Fruit fly (Drosophila melanogaster) whole organism, embryonic: Measurements from ENCODE around the gene chic.
A peak's percentile ranks its signal among the peaks of the same experiment; 100 is the strongest.

Experiments
- B-H2 ChIP-seq: fragments of 200-800 bp; sonication (Bioruptor generic); optimal IDR thresholded peaks from 2 replicates; lab custom pipeline; 2018; ENCODE audit warnings: missing biosample characterization, mild to moderate bottlenecking, missing genetic modification characterization
- Blimp-1 ChIP-seq: fragments of 200-800 bp; sonication (Bioruptor generic); optimal IDR thresholded peaks from 3 replicates; lab custom pipeline; 2018; ENCODE audit warnings: missing biosample characterization, missing genetic modification characterization, mild to moderate bottlenecking, moderate library complexity, missing genetic modification reagents
- CG10147 ChIP-seq: fragments of 200-800 bp; sonication (Bioruptor generic); optimal IDR thresholded peaks from 2 replicates; lab custom pipeline; 2019; ENCODE audit warnings: missing biosample characterization, mild to moderate bottlenecking, missing genetic modification characterization, moderate library complexity
- CG11093 ChIP-seq: fragments of 200-800 bp; sonication (Bioruptor generic); IDR thresholded peaks from 3 replicates; pipeline ENCODE4 v1.3.6; 2022; ENCODE audit warnings: missing biosample characterization, missing genetic modification characterization
- CG12219 ChIP-seq: fragments of 200-800 bp; sonication (Bioruptor generic); optimal IDR thresholded peaks from 3 replicates; lab custom pipeline; 2018; ENCODE audit warnings: missing biosample characterization, mild to moderate bottlenecking, missing genetic modification characterization
- CG13123 ChIP-seq: fragments of 200-800 bp; sonication (Bioruptor generic); optimal IDR thresholded peaks from 2 replicates; lab custom pipeline; 2016; ENCODE audit warnings: missing biosample characterization, missing genetic modification characterization
- CG13287 ChIP-seq: fragments of 200-800 bp; sonication (Bioruptor generic); IDR thresholded peaks from 2 replicates; pipeline ENCODE4 v1.3.6; 2022; ENCODE audit warnings: missing biosample characterization, missing genetic modification characterization; ENCODE audit not compliant: partially characterized antibody
- CG15479 ChIP-seq: fragments of 200-800 bp; sonication (Bioruptor generic); optimal IDR thresholded peaks from 3 replicates; lab custom pipeline; 2019; ENCODE audit warnings: missing biosample characterization, mild to moderate bottlenecking, missing genetic modification characterization, moderate library complexity
- CG1602 ChIP-seq: fragments of 200-800 bp; sonication (Bioruptor generic); optimal IDR thresholded peaks from 3 replicates; lab custom pipeline; 2016; ENCODE audit warnings: missing biosample characterization, missing genetic modification characterization
- CG1603 ChIP-seq: fragments of 200-800 bp; sonication (Bioruptor generic); optimal IDR thresholded peaks from 2 replicates; lab custom pipeline; 2019; ENCODE audit warnings: missing biosample characterization, mild to moderate bottlenecking, missing genetic modification characterization, moderate library complexity
- CG17385 ChIP-seq: fragments of 200-800 bp; sonication (Bioruptor generic); optimal IDR thresholded peaks from 3 replicates; lab custom pipeline; 2018; ENCODE audit warnings: missing biosample characterization, mild to moderate bottlenecking, missing genetic modification characterization
- CG2129 ChIP-seq: fragments of 200-800 bp; sonication (Bioruptor generic); IDR thresholded peaks from 2 replicates; pipeline ENCODE4 v1.3.6; 2022; ENCODE audit warnings: missing biosample characterization, missing genetic modification characterization; ENCODE audit not compliant: partially characterized antibody
- CG2202 ChIP-seq: fragments of 200-800 bp; sonication (Bioruptor generic); optimal IDR thresholded peaks from 2 replicates; lab custom pipeline; 2018; ENCODE audit warnings: missing biosample characterization, mild to moderate bottlenecking, missing genetic modification characterization
- CG2678 ChIP-seq: fragments of 200-800 bp; sonication (Bioruptor generic); optimal IDR thresholded peaks from 3 replicates; lab custom pipeline; 2019; ENCODE audit warnings: missing biosample characterization, mild to moderate bottlenecking, missing genetic modification characterization, moderate library complexity
- CG3163 ChIP-seq: fragments of 200-800 bp; sonication (Bioruptor generic); optimal IDR thresholded peaks from 3 replicates; lab custom pipeline; 2016; ENCODE audit warnings: missing biosample characterization, missing genetic modification characterization
- CG6654 ChIP-seq: fragments of 200-800 bp; sonication (Bioruptor generic); optimal IDR thresholded peaks from 2 replicates; lab custom pipeline; 2017; ENCODE audit warnings: missing biosample characterization, mild to moderate bottlenecking, missing genetic modification characterization
- Doc3 ChIP-seq: fragments of 200-800 bp; sonication (Bioruptor generic); IDR thresholded peaks from 3 replicates; pipeline ENCODE4 v1.3.6; 2022; ENCODE audit warnings: missing biosample characterization, missing genetic modification characterization; ENCODE audit not compliant: partially characterized antibody
- E2f1 ChIP-seq: fragments of 200-800 bp; sonication (Bioruptor generic); IDR thresholded peaks from 2 replicates; pipeline ENCODE4 v1.3.6; 2022; ENCODE audit warnings: missing biosample characterization, missing genetic modification characterization
- H15 ChIP-seq: fragments of 200-800 bp; sonication (Bioruptor generic); IDR thresholded peaks from 3 replicates; pipeline ENCODE4 v1.3.6; 2022; ENCODE audit warnings: missing biosample characterization, missing genetic modification characterization
- Hr3 ChIP-seq: fragments of 200-800 bp; sonication (Bioruptor generic); optimal IDR thresholded peaks from 3 replicates; lab custom pipeline; 2016; ENCODE audit warnings: missing biosample characterization, missing genetic modification characterization
- Lhr ChIP-seq: fragments of 200-800 bp; sonication (Bioruptor generic); optimal IDR thresholded peaks from 3 replicates; lab custom pipeline; 2017; ENCODE audit warnings: mild to moderate bottlenecking, missing biosample characterization, missing genetic modification reagents, missing genetic modification characterization
- MESR4 ChIP-seq: fragments of 200-800 bp; sonication (Bioruptor generic); optimal IDR thresholded peaks from 2 replicates; lab custom pipeline; 2018; ENCODE audit warnings: missing biosample characterization, mild to moderate bottlenecking, missing genetic modification characterization, moderate library complexity
- Opbp ChIP-seq: fragments of 200-800 bp; sonication (Bioruptor generic); IDR thresholded peaks from 3 replicates; pipeline ENCODE4 v1.3.6; 2022; ENCODE audit warnings: missing biosample characterization, missing genetic modification characterization; ENCODE audit not compliant: partially characterized antibody
- Six4 ChIP-seq: fragments of 200-800 bp; sonication (Bioruptor generic); optimal IDR thresholded peaks from 2 replicates; lab custom pipeline; 2016; ENCODE audit warnings: missing biosample characterization, missing genetic modification characterization
- Stat92E ChIP-seq, 3 experiments: fragments of >200 bp in 2 of 3; fragments of 200-800 bp in 1 of 3; sonication (Bioruptor generic) in 1 of 3; optimal IDR thresholded peaks; 2 replicates each; lab custom pipeline; 2017 to 2019; ENCODE audit warnings: missing biosample characterization in 3 of 3, missing genetic modification characterization in 3 of 3, mild to moderate bottlenecking in 1 of 3, moderate library complexity in 1 of 3
- Trl ChIP-seq, 3 experiments: fragments of >200 bp in 2 of 3; fragments of 200-800 bp in 1 of 3; sonication (Bioruptor generic) in 1 of 3; optimal IDR thresholded peaks; 2 replicates in 1 of 3; 3 replicates in 2 of 3; lab custom pipeline; 2016 to 2017; ENCODE audit warnings: missing biosample characterization in 1 of 3, missing genetic modification characterization in 1 of 3
- al ChIP-seq: fragments of 200-800 bp; sonication (Bioruptor generic); IDR thresholded peaks from 2 replicates; pipeline ENCODE4 v1.3.6; 2022; ENCODE audit warnings: missing biosample characterization, missing genetic modification characterization
- bbx ChIP-seq: fragments of 200-800 bp; sonication (Bioruptor generic); IDR thresholded peaks from 2 replicates; pipeline ENCODE4 v1.3.6; 2022; ENCODE audit warnings: missing biosample characterization, missing genetic modification characterization; ENCODE audit not compliant: partially characterized antibody
- cad ChIP-seq: fragments of >200 bp; optimal IDR thresholded peaks from 2 replicates; lab custom pipeline; 2017; ENCODE audit warnings: missing biosample characterization, missing genetic modification characterization
- dati ChIP-seq: fragments of 200-800 bp; sonication (Bioruptor generic); IDR thresholded peaks from 2 replicates; pipeline ENCODE4 v1.3.6; 2022; ENCODE audit warnings: missing biosample characterization, missing genetic modification characterization
- grn ChIP-seq: fragments of 200-800 bp; sonication (Bioruptor generic); optimal IDR thresholded peaks from 3 replicates; lab custom pipeline; 2017; ENCODE audit warnings: missing biosample characterization, missing genetic modification characterization
- ind ChIP-seq: fragments of 200-800 bp; sonication (Bioruptor generic); optimal IDR thresholded peaks from 3 replicates; lab custom pipeline; 2016; ENCODE audit warnings: missing biosample characterization, missing genetic modification characterization
- klu ChIP-seq: fragments of 200-800 bp; sonication (Bioruptor generic); IDR thresholded peaks from 2 replicates; pipeline ENCODE4 v1.3.6; 2022; ENCODE audit warnings: missing biosample characterization, missing genetic modification characterization
- kni ChIP-seq: fragments of 200-800 bp; sonication (Bioruptor generic); optimal IDR thresholded peaks from 3 replicates; lab custom pipeline; 2017; ENCODE audit warnings: mild to moderate bottlenecking, missing biosample characterization, missing genetic modification reagents, missing genetic modification characterization
- lbe ChIP-seq: fragments of 200-800 bp; sonication (Bioruptor generic); optimal IDR thresholded peaks from 2 replicates; lab custom pipeline; 2016; ENCODE audit warnings: missing biosample characterization, mild to moderate bottlenecking, missing genetic modification characterization
- maf-S ChIP-seq: fragments of 200-800 bp; sonication (Bioruptor generic); optimal IDR thresholded peaks from 2 replicates; lab custom pipeline; 2016; ENCODE audit warnings: missing biosample characterization, missing genetic modification characterization
- nom ChIP-seq: fragments of 200-800 bp; sonication (Bioruptor generic); optimal IDR thresholded peaks from 2 replicates; lab custom pipeline; 2017; ENCODE audit warnings: missing biosample characterization, missing genetic modification characterization, mild to moderate bottlenecking, moderate library complexity, missing genetic modification reagents
- pnt ChIP-seq: fragments of 200-800 bp; sonication (Bioruptor generic); optimal IDR thresholded peaks from 3 replicates; lab custom pipeline; 2016; ENCODE audit warnings: missing biosample characterization, missing genetic modification characterization
- pros ChIP-seq: fragments of 200-800 bp; sonication (Bioruptor generic); optimal IDR thresholded peaks from 3 replicates; lab custom pipeline; 2019; ENCODE audit warnings: missing biosample characterization, mild to moderate bottlenecking, missing genetic modification characterization, moderate library complexity
- sc ChIP-seq, 3 experiments: fragments of >200 bp in 2 of 3; fragments of 200-800 bp in 1 of 3; sonication (Bioruptor generic) in 1 of 3; optimal IDR thresholded peaks; 2 replicates in 2 of 3; 3 replicates in 1 of 3; lab custom pipeline; 2017; ENCODE audit warnings: mild to moderate bottlenecking in 1 of 3, missing biosample characterization in 1 of 3, missing genetic modification characterization in 1 of 3, missing genetic modification reagents in 1 of 3
- scrt ChIP-seq: fragments of 200-800 bp; sonication (Bioruptor generic); optimal IDR thresholded peaks from 2 replicates; lab custom pipeline; 2018; ENCODE audit warnings: missing biosample characterization, mild to moderate bottlenecking, missing genetic modification characterization, moderate library complexity
- sd ChIP-seq: fragments of 200-800 bp; sonication (Bioruptor generic); optimal IDR thresholded peaks from 3 replicates; lab custom pipeline; 2018; ENCODE audit warnings: missing biosample characterization, mild to moderate bottlenecking, missing genetic modification characterization, moderate library complexity
- ssp ChIP-seq: fragments of 200-800 bp; sonication (Bioruptor generic); IDR thresholded peaks from 2 replicates; pipeline ENCODE4 v1.3.6; 2022; ENCODE audit warnings: missing biosample characterization, missing genetic modification characterization
- tx ChIP-seq: fragments of 200-800 bp; sonication (Bioruptor generic); optimal IDR thresholded peaks from 2 replicates; lab custom pipeline; 2016; ENCODE audit warnings: missing biosample characterization, missing genetic modification characterization
- vnd ChIP-seq: fragments of 200-800 bp; sonication (Bioruptor generic); IDR thresholded peaks from 3 replicates; pipeline ENCODE4 v1.3.6; 2022; ENCODE audit warnings: missing biosample characterization, missing genetic modification characterization; ENCODE audit not compliant: partially characterized antibody
- zfh1 ChIP-seq: fragments of 200-800 bp; sonication (Bioruptor generic); IDR thresholded peaks from 3 replicates; pipeline ENCODE4 v1.3.6; 2022; ENCODE audit warnings: missing biosample characterization, missing genetic modification characterization

chic gene

dm6 chr2L:5986094-5986493, 5.3 kb upstream of the chic start, which contains the start of gene ifc (continued):
- TF ChIP-seq al (GFP tag; lab: Robert Waterston, UW) (no peak), sc (optimal IDR thresholded peaks at IDR 0.05; lab: Kevin White, UChicago) (no peak), sc (GFP tag; optimal IDR thresholded peaks at IDR 0.05; lab: Kevin White, UChicago) (no peak), grn (GFP tag; lab: Kevin White, UChicago) (peak; percentile 47), Hr3 (GFP tag; lab: Kevin White, UChicago) (peak; percentile 30), pnt (GFP tag; lab: Kevin White, UChicago) (peak; percentile 41), scrt (GFP tag; lab: Kevin White, UChicago) (peak; percentile 62), Six4 (GFP tag; lab: Kevin White, UChicago) (peak; percentile 7), CG2678 (tag; lab: Kevin White, UChicago) (peak; percentile 64)
- TF ChIP-seq, all 482 proteins: peak for 219

- no peak for TF ChIP-seq B-H2
- TF ChIP-seq CG1602 (GFP tag; lab: Kevin White, UChicago), result no peak
- TF ChIP-seq sd (tag; lab: Kevin White, UChicago), result peak; percentile 8
- no peak for TF ChIP-seq ssp (GFP tag; lab: Robert Waterston, UW)
- TF ChIP-seq E2f1 (GFP tag; lab: Robert Waterston, UW), result no peak
- peak; percentile 11 for TF ChIP-seq cad (GFP tag; lab: Kevin White, UChicago)
- no peak for TF ChIP-seq MESR4 (GFP tag; lab: Kevin White, UChicago)
- TF ChIP-seq CG15479 (GFP tag; lab: Kevin White, UChicago), result peak; percentile 67
- TF ChIP-seq pros (GFP tag; lab: Kevin White, UChicago), result peak; percentile 58
- TF ChIP-seq bbx, result no peak
- no peak for TF ChIP-seq klu
- no peak for TF ChIP-seq CG13123 (GFP tag; lab: Kevin White, UChicago)
- TF ChIP-seq CG3163 (GFP tag; lab: Kevin White, UChicago), result peak; percentile 50
- TF ChIP-seq nom (GFP tag; lab: Kevin White, UChicago), result peak; percentile 38
- TF ChIP-seq CG1603, result no peak
- TF ChIP-seq Trl (optimal IDR thresholded peaks at IDR 0.05; lab: Kevin White, UChicago), result peak; percentile 20 to 73
- no peak for TF ChIP-seq Trl (GFP tag; optimal IDR thresholded peaks at IDR 0.05; lab: Kevin White, UChicago)
- TF ChIP-seq, all 482 proteins: peak for 7
Measured at dm6 chr2L:5983236-5983635, 2.4 kb upstream of the chic start.

- TF ChIP-seq kni (GFP tag; lab: Kevin White, UChicago), result peak; percentile 26
- TF ChIP-seq CG12219 (GFP tag; lab: Kevin White, UChicago), result peak; percentile 0
- TF ChIP-seq CG11093 (GFP tag; lab: Robert Waterston, UW), result no peak
- no peak for TF ChIP-seq vnd (GFP tag; lab: Robert Waterston, UW)
- TF ChIP-seq lbe (GFP tag; lab: Kevin White, UChicago), result peak; percentile 38
- TF ChIP-seq Lhr, result no peak
- no peak for TF ChIP-seq Opbp (GFP tag; lab: Robert Waterston, UW)
- no peak for TF ChIP-seq dati (GFP tag; lab: Robert Waterston, UW)
- no peak for TF ChIP-seq ind
- no peak for TF ChIP-seq CG2202 (tag; lab: Kevin White, UChicago)
- no peak for TF ChIP-seq maf-S (GFP tag; lab: Kevin White, UChicago)
- TF ChIP-seq CG6654 (GFP tag; lab: Kevin White, UChicago), result no peak
- no peak for TF ChIP-seq CG2129 (GFP tag; lab: Robert Waterston, UW)
- no peak for TF ChIP-seq Blimp-1 (GFP tag; lab: Kevin White, UChicago)
- TF ChIP-seq CG13287, result no peak
- TF ChIP-seq zfh1, result no peak
- TF ChIP-seq Stat92E (GFP tag; optimal IDR thresholded peaks at IDR 0.05; lab: Kevin White, UChicago), result no peak
- no peak for TF ChIP-seq Doc3
- no peak for TF ChIP-seq H15 (GFP tag; lab: Robert Waterston, UW)
- TF ChIP-seq CG17385, result peak; percentile 4
- peak; percentile 4 for TF ChIP-seq tx (GFP tag; lab: Kevin White, UChicago)
- no peak for TF ChIP-seq CG10147 (GFP tag; lab: Kevin White, UChicago)
Measured at dm6 chr2L:5982334-5982987, 1.6 kb upstream of the chic start.
